Worm (Caenorhabditis elegans) whole organism, L3 larva: ENCODE data around the gene glna-2.

Source experiments
- elt-2 ChIP-seq: sonication (generic microtip); optimal IDR thresholded peaks from 2 replicates; lab custom pipeline; 2016; ENCODE audit warnings: missing genetic modification reagents, mild to moderate bottlenecking, missing genetic modification characterization, missing compliant biosample characterization
- lin-15B ChIP-seq: fragments of 150-350 bp; optimal IDR thresholded peaks from 2 replicates; lab custom pipeline; 2014; ENCODE audit warnings: missing biosample characterization, missing genetic modification characterization
- mml-1 ChIP-seq: fragments of 150-350 bp; sonication (generic microtip); optimal IDR thresholded peaks from 3 replicates; lab custom pipeline; 2014; ENCODE audit warnings: missing biosample characterization, missing genetic modification characterization
- nhr-11 ChIP-seq: fragments of 150-350 bp; optimal IDR thresholded peaks from 2 replicates; lab custom pipeline; 2014; ENCODE audit warnings: missing biosample characterization, missing genetic modification characterization
- nhr-28 ChIP-seq: fragments of 150-350 bp; optimal IDR thresholded peaks from 2 replicates; lab custom pipeline; 2014; ENCODE audit warnings: missing biosample characterization, missing genetic modification characterization
- pha-4 ChIP-seq: fragments of 150-350 bp; optimal IDR thresholded peaks from 2 replicates; lab custom pipeline; 2014; ENCODE audit warnings: missing biosample characterization, missing genetic modification reagents, missing genetic modification characterization
- pqm-1 ChIP-seq: fragments of 150-350 bp; optimal IDR thresholded peaks from 2 replicates; lab custom pipeline; 2017; ENCODE audit warnings: missing biosample characterization, missing genetic modification characterization, inconsistent platforms
- snpc-4 ChIP-seq: fragments of 150-350 bp; optimal IDR thresholded peaks from 2 replicates; lab custom pipeline; 2014; ENCODE audit warnings: missing biosample characterization, missing genetic modification characterization
- tbx-2 ChIP-seq: sonication (generic microtip); optimal IDR thresholded peaks from 2 replicates; lab custom pipeline; 2016; ENCODE audit warnings: mild to moderate bottlenecking, missing genetic modification characterization, missing compliant biosample characterization
- unc-39 ChIP-seq: sonication (generic microtip); optimal IDR thresholded peaks from 4 replicates; lab custom pipeline; 2017; ENCODE audit warnings: missing biosample characterization, missing genetic modification characterization

DNA sequence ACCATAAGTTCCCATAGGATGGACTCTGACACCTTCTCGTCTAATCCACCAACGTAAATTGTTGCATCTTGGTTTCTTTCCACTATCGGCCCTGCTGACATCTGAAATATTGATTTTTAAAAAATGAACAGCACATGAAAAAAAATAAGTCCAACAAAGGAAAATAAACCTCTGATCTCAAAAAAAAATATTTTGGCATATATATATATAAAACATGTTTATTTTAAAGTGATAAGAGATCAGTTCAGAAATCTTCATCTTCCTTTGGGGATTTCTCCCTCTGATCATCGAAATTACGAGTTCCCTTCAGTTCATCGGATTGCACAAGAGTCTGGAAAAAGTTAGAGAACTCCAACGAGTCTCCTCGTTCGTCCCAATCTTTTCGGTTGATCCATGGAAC lies 27.2 kb downstream of the glna-2 start, which contains the start of gene sap-49:
- TF ChIP-seq pqm-1 (no peak), lin-15B (tag; lab: Kevin White, UChicago) (no peak), pha-4 (tag; lab: Kevin White, UChicago) (no peak), tbx-2 (tag; lab: Kevin White, UChicago) (no peak), nhr-28 (tag; lab: Kevin White, UChicago) (no peak), elt-2 (tag; lab: Kevin White, UChicago) (no peak), unc-39 (no peak), snpc-4 (no peak), nhr-11 (tag; lab: Kevin White, UChicago) (no peak), mml-1 (no peak)
